Worm (Caenorhabditis elegans) whole organism, L4/young adult: ENCODE measurements around the gene aptf-1.

Experiments
- W03F9.2 ChIP-seq: fragments of 150-350 bp; optimal IDR thresholded peaks from 2 replicates; lab custom pipeline; 2014; ENCODE audit warnings: missing biosample characterization, missing genetic modification characterization
- dao-5 ChIP-seq: sonication (generic microtip); optimal IDR thresholded peaks from 2 replicates; lab custom pipeline; 2016; ENCODE audit warnings: missing genotype, missing genetic modification characterization, moderate library complexity, missing compliant biosample characterization
- him-1 ChIP-seq: sonication (generic microtip); optimal IDR thresholded peaks from 2 replicates; lab custom pipeline; 2016; ENCODE audit warnings: missing genotype, missing genetic modification reagents, missing genetic modification characterization, missing compliant biosample characterization

- TF ChIP-seq him-1 (no peak), W03F9.2 (tag; lab: Kevin White, UChicago) (no peak), dao-5 (tag; lab: Kevin White, UChicago) (no peak)
Observed at ce11 chrII:6469340-6469739, 14.6 kb downstream of the aptf-1 start.
